Fruit fly (Drosophila melanogaster): ENCODE measurements around the gene CG5787.

CG5787 gene

dm6 chr2L:12721794-12722315 is 9.1 kb upstream of the CG5787 start, which contains the start of gene Pih1D1 (continued):
- no peak for TF ChIP-seq vnd (GFP tag; IDR thresholded peaks at IDR 0.05; ENCODE audit: partially characterized antibody)
- peak; percentile 82 for TF ChIP-seq onecut (GFP tag; IDR thresholded peaks at IDR 0.05)
- peak; percentile 87 for TF ChIP-seq NC2β (GFP tag; optimal IDR thresholded peaks at IDR 0.05)
- peak; percentile 90 for TF ChIP-seq GATAe (GFP tag; conservative IDR thresholded peaks at IDR 0.05)
- TF ChIP-seq rib (GFP tag; IDR thresholded peaks at IDR 0.05): peak; percentile 92
- peak; percentile 79 for TF ChIP-seq Deaf1 (tag; optimal IDR thresholded peaks at IDR 0.05)
- TF ChIP-seq CG2129 (GFP tag; IDR thresholded peaks at IDR 0.05; ENCODE audit: partially characterized antibody): no peak
- no peak for TF ChIP-seq Doc3 (GFP tag; IDR thresholded peaks at IDR 0.05; ENCODE audit: partially characterized antibody)
- TF ChIP-seq nmo (GFP tag; optimal IDR thresholded peaks at IDR 0.05): peak; percentile 99
- TF ChIP-seq zen (tag; optimal IDR thresholded peaks at IDR 0.05): peak; percentile 95
- peak; percentile 77 for TF ChIP-seq CkIIα-i1 (GFP tag; IDR thresholded peaks at IDR 0.05)
- TF ChIP-seq CG1603 (tag; optimal IDR thresholded peaks at IDR 0.05): peak; percentile 74
- peak; percentile 91 for TF ChIP-seq CG8388 (GFP tag; optimal IDR thresholded peaks at IDR 0.05)
- TF ChIP-seq emc (GFP tag; optimal IDR thresholded peaks at IDR 0.05): peak; percentile 82
- TF ChIP-seq so (GFP tag; IDR thresholded peaks at IDR 0.05): peak; percentile 94
- TF ChIP-seq Hand (GFP tag; optimal IDR thresholded peaks at IDR 0.05): peak; percentile 23
- peak; percentile 99 for TF ChIP-seq CG30403 (GFP tag; optimal IDR thresholded peaks at IDR 0.05)
- TF ChIP-seq ac (GFP tag; optimal IDR thresholded peaks at IDR 0.05): peak; percentile 7
- TF ChIP-seq ewg (GFP tag; optimal IDR thresholded peaks at IDR 0.05): peak; percentile 90
- TF ChIP-seq gcm (GFP tag; optimal IDR thresholded peaks at IDR 0.05): no peak
- TF ChIP-seq Dbx (GFP tag; IDR thresholded peaks at IDR 0.05): peak; percentile 96
- peak; percentile 49 for TF ChIP-seq ab (GFP tag; optimal IDR thresholded peaks at IDR 0.05)
- TF ChIP-seq ranshi (GFP tag; IDR thresholded peaks at IDR 0.05): peak; percentile 95
- TF ChIP-seq CG10366 (GFP tag; IDR thresholded peaks at IDR 0.05): peak; percentile 97
- peak in 1 of 2 experiments; percentile 93 for TF ChIP-seq Dfd (GFP tag; optimal IDR thresholded peaks at IDR 0.05)
- peak; percentile 97 for TF ChIP-seq CG4404 (GFP tag; IDR thresholded peaks at IDR 0.05)
- TF ChIP-seq CG14050 (GFP tag; IDR thresholded peaks at IDR 0.05): peak; percentile 92
- no peak for TF ChIP-seq abd-A (tag; optimal IDR thresholded peaks at IDR 0.05)
- TF ChIP-seq Fer1 (GFP tag; optimal IDR thresholded peaks at IDR 0.05): peak; percentile 92
- peak; percentile 78 for TF ChIP-seq E2f2 (GFP tag; IDR thresholded peaks at IDR 0.05)
- peak; percentile 95 for TF ChIP-seq Fer3 (tag; optimal IDR thresholded peaks at IDR 0.05)
- TF ChIP-seq TFAM (GFP tag; optimal IDR thresholded peaks at IDR 0.05): peak; percentile 72
- TF ChIP-seq Dref (GFP tag; IDR thresholded peaks at IDR 0.05): peak; percentile 31; the same call in 1 of the 2 replicates
- peak; percentile 96 for TF ChIP-seq sug (tag; optimal IDR thresholded peaks at IDR 0.05)
- TF ChIP-seq CG15479 (GFP tag; optimal IDR thresholded peaks at IDR 0.05): peak; percentile 7
- TF ChIP-seq hb (GFP tag; IDR thresholded peaks at IDR 0.05; ENCODE audit: partially characterized antibody): no peak
- peak; percentile 76 for TF ChIP-seq bowl (GFP tag; IDR thresholded peaks at IDR 0.05)
- TF ChIP-seq bigmax (GFP tag; optimal IDR thresholded peaks at IDR 0.05): no peak
- no peak for TF ChIP-seq pita (GFP tag; optimal IDR thresholded peaks at IDR 0.05)
- TF ChIP-seq Hr51 (GFP tag; optimal IDR thresholded peaks at IDR 0.05): peak; percentile 92 to 94
- peak; percentile 97 for TF ChIP-seq CG1602 (GFP tag; optimal IDR thresholded peaks at IDR 0.05)
- TF ChIP-seq CG31365 (tag; optimal IDR thresholded peaks at IDR 0.05): peak; percentile 52
- peak; percentile 81 for TF ChIP-seq NK7.1 (GFP tag; optimal IDR thresholded peaks at IDR 0.05)
- TF ChIP-seq B-H2 (GFP tag; optimal IDR thresholded peaks at IDR 0.05): peak; percentile 85
- peak; percentile 96 for TF ChIP-seq CG15696 (tag; optimal IDR thresholded peaks at IDR 0.05)
- TF ChIP-seq Hey (tag; optimal IDR thresholded peaks at IDR 0.05): peak; percentile 46
- TF ChIP-seq Sox102F (GFP tag; optimal IDR thresholded peaks at IDR 0.05): peak; percentile 95
- TF ChIP-seq Ets65A (GFP tag): peak; percentile 99
- TF ChIP-seq CG1647 (GFP tag; optimal IDR thresholded peaks at IDR 0.05): peak; percentile 85
- peak; percentile 89 for TF ChIP-seq nau (GFP tag; optimal IDR thresholded peaks at IDR 0.05)

Measured in whole organism, embryonic.